Worm (Caenorhabditis elegans) whole organism, mixed stage, embryonic: Measurements from ENCODE around the gene C01B10.11.

Experiments
- M03D4.4 ChIP-seq: sonication (generic microtip); optimal IDR thresholded peaks from 2 replicates; lab custom pipeline; 2017; ENCODE audit warnings: mild to moderate bottlenecking, missing genetic modification characterization, missing compliant biosample characterization
- bed-3 ChIP-seq: fragments of 200-800 bp; sonication (Bioruptor generic); optimal IDR thresholded peaks from 3 replicates; lab custom pipeline; 2018; ENCODE audit warnings: mild to moderate bottlenecking, missing genetic modification characterization, moderate library complexity, missing compliant biosample characterization
- blmp-1 ChIP-seq: fragments of 150-350 bp; optimal IDR thresholded peaks from 2 replicates; lab custom pipeline; 2014; ENCODE audit warnings: missing biosample characterization, missing genetic modification characterization
- ceh-39 ChIP-seq: fragments of 150-350 bp; optimal IDR thresholded peaks from 2 replicates; lab custom pipeline; 2014; ENCODE audit warnings: missing biosample characterization, missing genetic modification characterization
- ceh-43 ChIP-seq: fragments of 200-800 bp; sonication (Bioruptor generic); optimal IDR thresholded peaks from 2 replicates; lab custom pipeline; 2018; ENCODE audit warnings: mild to moderate bottlenecking, missing genetic modification characterization, moderate library complexity, missing compliant biosample characterization
- ceh-83 ChIP-seq: fragments of 200-800 bp; sonication (Bioruptor generic); optimal IDR thresholded peaks from 2 replicates; lab custom pipeline; 2018; ENCODE audit warnings: mild to moderate bottlenecking, missing genetic modification characterization, missing compliant biosample characterization
- ces-1 ChIP-seq: fragments of 150-350 bp; optimal IDR thresholded peaks from 2 replicates; lab custom pipeline; 2014; ENCODE audit warnings: missing biosample characterization, missing genetic modification reagents, missing genetic modification characterization
- cnd-1 ChIP-seq: fragments of 200-800 bp; sonication (Bioruptor generic); optimal IDR thresholded peaks from 2 replicates; lab custom pipeline; 2018; ENCODE audit warnings: mild to moderate bottlenecking, missing genetic modification characterization, missing compliant biosample characterization
- drap-1 ChIP-seq: fragments of 200-800 bp; sonication (Bioruptor generic); optimal IDR thresholded peaks from 3 replicates; lab custom pipeline; 2018; ENCODE audit warnings: mild to moderate bottlenecking, missing genetic modification characterization, missing compliant biosample characterization
- elt-1 ChIP-seq: sonication (generic microtip); optimal IDR thresholded peaks from 2 replicates; lab custom pipeline; 2017; ENCODE audit warnings: missing genetic modification characterization, mild to moderate bottlenecking, missing compliant biosample characterization, antibody characterized with exemption, moderate library complexity, borderline replicate concordance; ENCODE audit not compliant: insufficient read depth
- elt-3 ChIP-seq: fragments of 150-350 bp; optimal IDR thresholded peaks from 2 replicates; lab custom pipeline; 2014; ENCODE audit warnings: missing biosample characterization, missing genetic modification characterization
- flh-1 ChIP-seq: fragments of 200-800 bp; sonication (Bioruptor generic); optimal IDR thresholded peaks from 2 replicates; lab custom pipeline; 2018; ENCODE audit warnings: mild to moderate bottlenecking, missing genetic modification characterization, moderate library complexity, missing compliant biosample characterization
- ham-2 ChIP-seq: fragments of 200-800 bp; sonication (Bioruptor generic); optimal IDR thresholded peaks from 2 replicates; lab custom pipeline; 2018; ENCODE audit warnings: mild to moderate bottlenecking, missing genetic modification characterization, missing compliant biosample characterization
- hlh-1 ChIP-seq: fragments of 150-350 bp; optimal IDR thresholded peaks from 2 replicates; lab custom pipeline; 2014; ENCODE audit warnings: missing biosample characterization, missing genetic modification reagents, missing genetic modification characterization
- lin-13 ChIP-seq: fragments of 150-350 bp; optimal IDR thresholded peaks from 2 replicates; lab custom pipeline; 2014; ENCODE audit warnings: missing biosample characterization, missing genetic modification characterization
- lin-32 ChIP-seq: fragments of 200-800 bp; sonication (Bioruptor generic); optimal IDR thresholded peaks from 2 replicates; lab custom pipeline; 2018; ENCODE audit warnings: mild to moderate bottlenecking, missing genetic modification characterization, missing compliant biosample characterization
- lsy-2 ChIP-seq: fragments of 150-350 bp; optimal IDR thresholded peaks from 2 replicates; lab custom pipeline; 2014; ENCODE audit warnings: missing biosample characterization, missing genetic modification characterization
- mab-5 ChIP-seq: fragments of 150-350 bp; optimal IDR thresholded peaks from 2 replicates; lab custom pipeline; 2014; ENCODE audit warnings: missing biosample characterization, missing genetic modification characterization
- mep-1 ChIP-seq: fragments of 150-350 bp; optimal IDR thresholded peaks from 2 replicates; lab custom pipeline; 2017; ENCODE audit warnings: missing biosample characterization, missing genetic modification reagents, missing genetic modification characterization, inconsistent platforms
- mls-2 ChIP-seq: sonication (generic microtip); optimal IDR thresholded peaks from 2 replicates; lab custom pipeline; 2016; ENCODE audit warnings: mild to moderate bottlenecking, missing genetic modification characterization, moderate library complexity, missing compliant biosample characterization
- nhr-12 ChIP-seq: fragments of 150-350 bp; optimal IDR thresholded peaks from 2 replicates; lab custom pipeline; 2014; ENCODE audit warnings: missing biosample characterization, missing genetic modification characterization
- nhr-2 ChIP-seq: fragments of 150-350 bp; optimal IDR thresholded peaks from 2 replicates; lab custom pipeline; 2014; ENCODE audit warnings: missing biosample characterization, missing genetic modification characterization
- nhr-237 ChIP-seq: fragments of 150-350 bp; optimal IDR thresholded peaks from 2 replicates; lab custom pipeline; 2014; ENCODE audit warnings: missing biosample characterization, missing genetic modification characterization
- nhr-28 ChIP-seq: fragments of 150-350 bp; optimal IDR thresholded peaks from 2 replicates; lab custom pipeline; 2014; ENCODE audit warnings: missing biosample characterization, missing genetic modification characterization
- nhr-76 ChIP-seq: sonication (generic microtip); optimal IDR thresholded peaks from 2 replicates; lab custom pipeline; 2017; ENCODE audit warnings: missing biosample characterization, missing genetic modification characterization
- pha-4 ChIP-seq: fragments of 150-350 bp; optimal IDR thresholded peaks from 2 replicates; lab custom pipeline; 2018; ENCODE audit warnings: missing biosample characterization, missing genetic modification reagents, missing genetic modification characterization
- sem-2 ChIP-seq: fragments of 200-800 bp; sonication (Bioruptor generic); optimal IDR thresholded peaks from 2 replicates; lab custom pipeline; 2018; ENCODE audit warnings: mild to moderate bottlenecking, missing genetic modification characterization, missing compliant biosample characterization
- snpc-4 ChIP-seq: fragments of 150-350 bp; optimal IDR thresholded peaks from 2 replicates; lab custom pipeline; 2014; ENCODE audit warnings: missing biosample characterization, missing genetic modification characterization
- sptf-1 ChIP-seq: sonication (generic microtip); optimal IDR thresholded peaks from 2 replicates; lab custom pipeline; 2017; ENCODE audit warnings: mild to moderate bottlenecking, missing genetic modification characterization, moderate library complexity, missing compliant biosample characterization
- tbx-8 ChIP-seq: fragments of 200-800 bp; sonication (Bioruptor generic); optimal IDR thresholded peaks from 2 replicates; lab custom pipeline; 2018; ENCODE audit warnings: mild to moderate bottlenecking, missing genetic modification characterization, moderate library complexity, missing compliant biosample characterization
- unc-120 ChIP-seq: sonication (generic microtip); optimal IDR thresholded peaks from 2 replicates; lab custom pipeline; 2017; ENCODE audit warnings: missing genetic modification characterization, missing compliant biosample characterization; ENCODE audit not compliant: poor library complexity, severe bottlenecking
- unc-39 ChIP-seq: fragments of 150-350 bp; optimal IDR thresholded peaks from 2 replicates; lab custom pipeline; 2014; ENCODE audit warnings: missing biosample characterization, missing genetic modification characterization
- unc-62 ChIP-seq: fragments of 150-350 bp; optimal IDR thresholded peaks from 2 replicates; lab custom pipeline; 2014; ENCODE audit warnings: missing biosample characterization, missing genetic modification reagents, missing genetic modification characterization
- zip-8 ChIP-seq: fragments of 150-350 bp; optimal IDR thresholded peaks from 2 replicates; lab custom pipeline; 2014; ENCODE audit warnings: missing biosample characterization, missing genetic modification characterization
- ztf-11 ChIP-seq: fragments of 150-350 bp; optimal IDR thresholded peaks from 2 replicates; lab custom pipeline; 2014; ENCODE audit warnings: missing biosample characterization, missing genetic modification characterization

Gene C01B10.11

ce11 chrIV:6648625-6649024, 9.2 kb upstream of the C01B10.11 start:
- no peak for TF ChIP-seq sem-2 (GFP tag; lab: Kevin White, UChicago)
- TF ChIP-seq unc-39 (tag; lab: Kevin White, UChicago), result no peak
- peak; percentile 77 for TF ChIP-seq mab-5 (tag; lab: Kevin White, UChicago)
- TF ChIP-seq nhr-237 (tag; lab: Kevin White, UChicago), result peak; percentile 67
- no peak for TF ChIP-seq nhr-12 (tag; lab: Kevin White, UChicago)
- TF ChIP-seq M03D4.4, result peak; percentile 58
- peak; percentile 96 for TF ChIP-seq unc-62 (GFP tag; lab: Kevin White, UChicago)
- TF ChIP-seq ceh-43 (GFP tag; lab: Kevin White, UChicago), result peak; percentile 12
- peak; percentile 44 for TF ChIP-seq pha-4
- peak; percentile 47 for TF ChIP-seq lsy-2 (tag; lab: Kevin White, UChicago)
- TF ChIP-seq lin-13 (tag; lab: Kevin White, UChicago), result no peak
- no peak for TF ChIP-seq nhr-2 (tag; lab: Kevin White, UChicago)
- TF ChIP-seq ham-2 (GFP tag; lab: Kevin White, UChicago), result peak; percentile 25
- no peak for TF ChIP-seq ceh-39
- TF ChIP-seq lin-32 (GFP tag; lab: Kevin White, UChicago), result no peak
- TF ChIP-seq nhr-28 (tag; lab: Kevin White, UChicago), result no peak
- TF ChIP-seq ces-1 (GFP tag; lab: Kevin White, UChicago), result peak; percentile 99
- TF ChIP-seq blmp-1 (tag; lab: Kevin White, UChicago), result no peak
- no peak for TF ChIP-seq ceh-83
- TF ChIP-seq cnd-1 (tag; lab: Kevin White, UChicago), result peak; percentile 37
- no peak for TF ChIP-seq elt-1 (tag; lab: Kevin White, UChicago)
- peak; percentile 54 for TF ChIP-seq sptf-1 (tag; lab: Kevin White, UChicago)
- no peak for TF ChIP-seq hlh-1 (tag; lab: Kevin White, UChicago)
- no peak for TF ChIP-seq elt-3 (tag; lab: Kevin White, UChicago)
- no peak for TF ChIP-seq flh-1 (GFP tag; lab: Kevin White, UChicago)
- peak; percentile 77 for TF ChIP-seq unc-120 (tag; lab: Kevin White, UChicago)
- peak; percentile 48 for TF ChIP-seq ztf-11 (tag; lab: Kevin White, UChicago)
- no peak for TF ChIP-seq nhr-76 (tag; lab: Kevin White, UChicago)
- no peak for TF ChIP-seq zip-8 (tag; lab: Kevin White, UChicago)
- TF ChIP-seq bed-3 (GFP tag; lab: Kevin White, UChicago), result no peak
- no peak for TF ChIP-seq tbx-8 (GFP tag; lab: Kevin White, UChicago)
- peak; percentile 35 for TF ChIP-seq drap-1 (GFP tag; lab: Kevin White, UChicago)
- peak; percentile 84 for TF ChIP-seq mls-2 (tag; lab: Kevin White, UChicago)
- TF ChIP-seq snpc-4 (tag; lab: Kevin White, UChicago), result no peak
- TF ChIP-seq mep-1 (tag; lab: Kevin White, UChicago), result peak; percentile 50
- TF ChIP-seq, all 35 proteins: peak for 16

DNA sequence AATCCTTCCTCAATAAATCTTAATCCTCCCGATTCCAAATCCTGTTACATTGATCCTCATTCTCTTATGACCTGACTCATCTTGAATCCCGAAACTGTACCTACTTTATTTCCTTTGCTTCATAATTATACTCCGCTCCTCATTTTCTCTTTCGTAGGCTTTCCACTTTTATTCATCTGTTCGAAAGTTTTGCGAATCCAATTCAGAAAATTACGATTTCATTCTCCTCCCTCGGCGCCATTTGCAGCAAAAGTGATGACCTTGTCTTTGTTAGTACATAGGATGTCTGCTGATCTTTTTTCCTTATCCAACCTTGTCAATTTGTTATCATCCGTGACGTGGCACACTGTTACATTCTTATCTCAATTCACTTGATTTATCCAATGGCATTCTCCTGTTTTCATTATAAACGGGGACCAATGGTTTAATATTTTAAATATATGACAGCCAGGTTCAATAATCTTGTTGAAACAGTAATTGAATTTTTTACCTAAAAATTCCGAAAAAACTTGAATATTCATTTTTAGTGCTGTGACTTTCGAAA, 5.2 kb upstream of the C01B10.11 start:
- TF ChIP-seq lin-13 (tag; lab: Kevin White, UChicago), result no peak
- no peak for TF ChIP-seq M03D4.4

DNA sequence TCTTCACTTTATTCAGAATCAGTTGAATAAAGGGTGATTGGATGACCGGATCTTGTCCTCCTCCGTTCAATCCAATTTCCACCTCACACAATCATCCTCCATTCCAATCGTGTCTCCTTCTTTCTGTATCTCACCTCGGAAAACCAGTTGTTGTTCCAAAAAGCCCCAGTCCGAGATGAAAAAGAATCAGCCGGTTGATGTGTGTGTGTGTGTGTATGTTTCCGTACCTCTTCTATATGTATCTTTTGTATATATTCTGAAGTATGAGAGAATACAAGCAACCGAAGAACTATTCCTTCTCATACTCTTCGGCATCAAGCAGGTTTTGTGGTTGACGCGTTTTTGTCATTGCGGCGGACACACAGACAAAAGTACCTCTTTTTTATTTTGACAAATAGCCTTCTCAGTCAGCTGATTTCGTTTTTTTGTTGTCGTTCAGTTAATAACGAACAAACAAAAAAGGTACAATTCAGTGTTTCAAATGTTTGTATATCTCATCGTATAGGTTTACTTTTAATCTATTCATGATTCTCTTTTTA, 4.0 kb upstream of the C01B10.11 start:
- TF ChIP-seq lin-13 (tag; lab: Kevin White, UChicago) (no peak), nhr-12 (tag; lab: Kevin White, UChicago) (no peak), flh-1 (GFP tag; lab: Kevin White, UChicago) (no peak), mep-1 (tag; lab: Kevin White, UChicago) (no peak), ceh-43 (GFP tag; lab: Kevin White, UChicago) (no peak), ztf-11 (tag; lab: Kevin White, UChicago) (no peak), unc-120 (tag; lab: Kevin White, UChicago) (no peak), mls-2 (tag; lab: Kevin White, UChicago) (no peak), nhr-28 (tag; lab: Kevin White, UChicago) (no peak), M03D4.4 (no peak), ham-2 (GFP tag; lab: Kevin White, UChicago) (no peak), nhr-237 (tag; lab: Kevin White, UChicago) (no peak), nhr-76 (tag; lab: Kevin White, UChicago) (no peak), snpc-4 (tag; lab: Kevin White, UChicago) (no peak)
